Fruit fly (Drosophila melanogaster) whole organism, prepupa: ENCODE measurements around the gene ZnT35C.
A peak's percentile ranks its signal among the peaks of the same experiment; 100 is the strongest.

Source experiments
- Blimp-1 ChIP-seq: fragments of 200-800 bp; sonication (Bioruptor generic); optimal IDR thresholded peaks from 3 replicates; lab custom pipeline; 2017; ENCODE audit warnings: missing biosample characterization, missing genetic modification characterization, mild to moderate bottlenecking, moderate library complexity, missing genetic modification reagents
- CG10631 ChIP-seq: fragments of 200-800 bp; sonication (Bioruptor generic); optimal IDR thresholded peaks from 2 replicates; lab custom pipeline; 2016; ENCODE audit warnings: missing biosample characterization, missing genetic modification characterization
- CG10669 ChIP-seq: fragments of 200-800 bp; sonication (Bioruptor generic); optimal IDR thresholded peaks from 3 replicates; lab custom pipeline; 2018; ENCODE audit warnings: missing biosample characterization, mild to moderate bottlenecking, missing genetic modification characterization, moderate library complexity
- CG11294 ChIP-seq: fragments of 200-800 bp; sonication (Bioruptor generic); IDR thresholded peaks from 2 replicates; pipeline ENCODE4 v1.3.6; 2022; ENCODE audit warnings: missing biosample characterization, missing genetic modification characterization
- CG11902 ChIP-seq: fragments of 200-800 bp; sonication (Bioruptor generic); optimal IDR thresholded peaks from 3 replicates; lab custom pipeline; 2016; ENCODE audit warnings: missing biosample characterization, missing genetic modification characterization
- CG15336 ChIP-seq: fragments of 200-800 bp; sonication (Bioruptor generic); IDR thresholded peaks from 2 replicates; pipeline ENCODE4 v1.3.6; 2022; ENCODE audit warnings: missing biosample characterization, missing genetic modification characterization
- CG1621 ChIP-seq: fragments of 200-800 bp; sonication (Bioruptor generic); optimal IDR thresholded peaks from 3 replicates; lab custom pipeline; 2018; ENCODE audit warnings: missing biosample characterization, mild to moderate bottlenecking, missing genetic modification characterization
- CG32006 ChIP-seq: fragments of 200-800 bp; sonication (Bioruptor generic); optimal IDR thresholded peaks from 3 replicates; lab custom pipeline; 2017; ENCODE audit warnings: missing biosample characterization, mild to moderate bottlenecking, missing genetic modification characterization
- CG34406 ChIP-seq: fragments of 200-800 bp; sonication (Bioruptor generic); optimal IDR thresholded peaks from 3 replicates; lab custom pipeline; 2016; ENCODE audit warnings: missing biosample characterization, missing genetic modification characterization
- CG3919 ChIP-seq: fragments of 200-800 bp; sonication (Bioruptor generic); optimal IDR thresholded peaks from 3 replicates; lab custom pipeline; 2016; ENCODE audit warnings: missing biosample characterization, missing genetic modification characterization
- CG6276 ChIP-seq: fragments of 200-800 bp; sonication (Bioruptor generic); optimal IDR thresholded peaks from 2 replicates; lab custom pipeline; 2017; ENCODE audit warnings: missing biosample characterization, mild to moderate bottlenecking, missing genetic modification characterization
- CG6808 ChIP-seq: fragments of 200-800 bp; sonication (Bioruptor generic); optimal IDR thresholded peaks from 3 replicates; lab custom pipeline; 2017; ENCODE audit warnings: missing biosample characterization, missing genetic modification characterization, mild to moderate bottlenecking, moderate library complexity, missing genetic modification reagents
- CG7368 ChIP-seq: fragments of 200-800 bp; sonication (Bioruptor generic); optimal IDR thresholded peaks from 3 replicates; lab custom pipeline; 2016; ENCODE audit warnings: missing biosample characterization, missing genetic modification characterization
- CG8119 ChIP-seq: fragments of 200-800 bp; sonication (Bioruptor generic); IDR thresholded peaks from 3 replicates; pipeline ENCODE4 v1.3.6; 2022; ENCODE audit warnings: missing biosample characterization, missing genetic modification characterization
- CG8319 ChIP-seq: fragments of 200-800 bp; sonication (Bioruptor generic); optimal IDR thresholded peaks from 3 replicates; lab custom pipeline; 2016; ENCODE audit warnings: missing biosample characterization, missing genetic modification characterization
- CG8632 ChIP-seq: fragments of 200-800 bp; sonication (Bioruptor generic); optimal IDR thresholded peaks from 3 replicates; lab custom pipeline; 2016; ENCODE audit warnings: missing biosample characterization, missing genetic modification characterization
- CG9139 ChIP-seq: fragments of 200-800 bp; sonication (Bioruptor generic); optimal IDR thresholded peaks from 3 replicates; lab custom pipeline; 2017; ENCODE audit warnings: missing biosample characterization, mild to moderate bottlenecking, missing genetic modification characterization
- Eip78C ChIP-seq: fragments of 200-800 bp; sonication (Bioruptor generic); peaks from one replicate; lab custom pipeline; 2016; ENCODE audit warnings: missing biosample characterization, missing genetic modification characterization
- Eip93F ChIP-seq: fragments of 200-800 bp; sonication (Bioruptor generic); optimal IDR thresholded peaks from 2 replicates; lab custom pipeline; 2016; ENCODE audit warnings: missing biosample characterization, mild to moderate bottlenecking, missing genetic modification characterization
- Ets21C ChIP-seq: fragments of 200-800 bp; sonication (Bioruptor generic); optimal IDR thresholded peaks from 3 replicates; lab custom pipeline; 2016; ENCODE audit warnings: missing biosample characterization, missing genetic modification characterization
- Ets96B ChIP-seq: fragments of 200-800 bp; optimal IDR thresholded peaks from 2 replicates; lab custom pipeline; 2019; ENCODE audit warnings: missing biosample characterization, mild to moderate bottlenecking, missing genetic modification characterization, moderate library complexity
- Gug ChIP-seq: fragments of 200-800 bp; sonication (Bioruptor generic); IDR thresholded peaks from 2 replicates; pipeline ENCODE4 v1.3.6; 2022; ENCODE audit warnings: missing biosample characterization, missing genetic modification characterization
- Hr38 ChIP-seq: sonication (Bioruptor generic); optimal IDR thresholded peaks from 2 replicates; lab custom pipeline; 2016; ENCODE audit warnings: missing biosample characterization, missing genetic modification characterization
- Lpt ChIP-seq: fragments of 200-800 bp; sonication (Bioruptor generic); optimal IDR thresholded peaks from 3 replicates; lab custom pipeline; 2016; ENCODE audit warnings: missing biosample characterization, missing genetic modification characterization
- Met ChIP-seq: fragments of 200-800 bp; sonication (Bioruptor generic); optimal IDR thresholded peaks from 3 replicates; lab custom pipeline; 2016; ENCODE audit warnings: missing biosample characterization, missing genetic modification characterization
- OdsH ChIP-seq: fragments of 200-800 bp; sonication (Bioruptor generic); optimal IDR thresholded peaks from 3 replicates; lab custom pipeline; 2016; ENCODE audit warnings: missing biosample characterization, missing genetic modification characterization
- Smox ChIP-seq: fragments of 200-800 bp; sonication (Bioruptor generic); optimal IDR thresholded peaks from 3 replicates; lab custom pipeline; 2016; ENCODE audit warnings: missing biosample characterization, missing genetic modification characterization
- Sox102F ChIP-seq: fragments of 200-800 bp; sonication (Bioruptor generic); optimal IDR thresholded peaks from 2 replicates; lab custom pipeline; 2016; ENCODE audit warnings: missing biosample characterization, mild to moderate bottlenecking, missing genetic modification characterization
- Sox15 ChIP-seq: fragments of 200-800 bp; sonication (Bioruptor generic); optimal IDR thresholded peaks from 3 replicates; lab custom pipeline; 2016; ENCODE audit warnings: missing biosample characterization, missing genetic modification characterization
- achi ChIP-seq: fragments of 200-800 bp; sonication (Bioruptor generic); optimal IDR thresholded peaks from 3 replicates; lab custom pipeline; 2016; ENCODE audit warnings: missing biosample characterization, missing genetic modification characterization
- acj6 ChIP-seq: fragments of 200-800 bp; sonication (Bioruptor generic); optimal IDR thresholded peaks from 3 replicates; lab custom pipeline; 2016; ENCODE audit warnings: missing biosample characterization, missing genetic modification characterization
- cyc ChIP-seq: fragments of 200-800 bp; sonication (Bioruptor generic); optimal IDR thresholded peaks from 3 replicates; lab custom pipeline; 2016; ENCODE audit warnings: missing biosample characterization, missing genetic modification characterization
- dac ChIP-seq: fragments of 200-800 bp; sonication (Bioruptor generic); optimal IDR thresholded peaks from 2 replicates; lab custom pipeline; 2017; ENCODE audit warnings: missing biosample characterization, mild to moderate bottlenecking, missing genetic modification characterization
- eg ChIP-seq: fragments of 200-800 bp; sonication (Bioruptor generic); IDR thresholded peaks from 3 replicates; pipeline ENCODE4 v1.3.6; 2022; ENCODE audit warnings: missing biosample characterization, missing genetic modification characterization
- esn ChIP-seq: fragments of 200-800 bp; sonication (Bioruptor generic); optimal IDR thresholded peaks from 2 replicates; lab custom pipeline; 2016; ENCODE audit warnings: missing biosample characterization, mild to moderate bottlenecking, missing genetic modification characterization, moderate library complexity
- fd59A ChIP-seq: fragments of 200-800 bp; sonication (Bioruptor generic); optimal IDR thresholded peaks from 2 replicates; lab custom pipeline; 2017; ENCODE audit warnings: missing biosample characterization, mild to moderate bottlenecking, missing genetic modification characterization, missing genetic modification reagents
- fd85E ChIP-seq: fragments of 200-800 bp; sonication (Bioruptor generic); optimal IDR thresholded peaks from 3 replicates; lab custom pipeline; 2016; ENCODE audit warnings: missing biosample characterization, missing genetic modification characterization
- fkh ChIP-seq: fragments of 200-800 bp; sonication (Bioruptor generic); optimal IDR thresholded peaks from 3 replicates; lab custom pipeline; 2017; ENCODE audit warnings: missing biosample characterization, mild to moderate bottlenecking, missing genetic modification characterization, moderate library complexity
- net ChIP-seq: fragments of 200-800 bp; sonication (Bioruptor generic); optimal IDR thresholded peaks from 3 replicates; lab custom pipeline; 2016; ENCODE audit warnings: missing biosample characterization, missing genetic modification characterization
- salr ChIP-seq, 2 experiments: fragments of 200-800 bp; sonication (Bioruptor generic); optimal IDR thresholded peaks; 3 replicates each; lab custom pipeline; 2016 to 2018; ENCODE audit warnings: missing biosample characterization in 2 of 2, missing genetic modification characterization in 2 of 2, mild to moderate bottlenecking in 1 of 2
- spab ChIP-seq: fragments of 200-800 bp; sonication (Bioruptor generic); optimal IDR thresholded peaks from 2 replicates; lab custom pipeline; 2017; ENCODE audit warnings: missing biosample characterization, mild to moderate bottlenecking, missing genetic modification characterization, missing genetic modification reagents
- ss ChIP-seq, 2 experiments: fragments of 200-800 bp; sonication (Bioruptor generic); optimal IDR thresholded peaks; 2 replicates in 1 of 2; 3 replicates in 1 of 2; lab custom pipeline; 2017 to 2018; ENCODE audit warnings: mild to moderate bottlenecking in 2 of 2, missing biosample characterization in 2 of 2, missing genetic modification characterization in 2 of 2, moderate library complexity in 1 of 2
- svp ChIP-seq: fragments of 200-800 bp; sonication (Bioruptor generic); peaks from one replicate; lab custom pipeline; 2016; ENCODE audit warnings: missing biosample characterization, missing genetic modification characterization
- vri ChIP-seq: fragments of 200-800 bp; sonication (Bioruptor generic); optimal IDR thresholded peaks from 3 replicates; lab custom pipeline; 2016; ENCODE audit warnings: missing biosample characterization, mild to moderate bottlenecking, missing genetic modification characterization

Gene ZnT35C

DNA sequence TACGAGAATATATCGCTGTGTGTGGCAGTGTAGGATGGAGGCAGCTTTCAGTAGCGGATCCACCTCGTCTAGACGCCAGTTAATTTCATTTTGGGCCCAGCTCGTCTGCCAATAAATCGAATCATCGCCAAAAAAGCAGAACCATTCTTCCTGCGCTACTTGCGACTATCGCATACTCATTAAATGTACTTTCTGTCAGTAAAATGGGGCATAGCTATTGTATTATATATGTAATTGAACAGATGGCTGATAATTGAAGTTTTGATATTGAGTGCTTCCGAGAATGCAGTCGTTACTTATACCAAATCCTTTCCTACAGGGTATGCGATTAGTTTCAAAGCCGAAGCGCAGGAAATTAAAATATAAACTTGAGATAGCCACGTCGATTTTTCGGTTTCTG is 2.8 kb downstream of the ZnT35C start:
- TF ChIP-seq CG10669 (GFP tag; lab: Kevin White, UChicago) (no peak), eg (GFP tag; lab: Robert Waterston, UW) (no peak), CG10631 (GFP tag; lab: Kevin White, UChicago) (no peak), Eip78C (GFP tag; lab: Kevin White, UChicago) (no peak), CG6276 (no peak), CG32006 (GFP tag; lab: Kevin White, UChicago) (no peak), Met (GFP tag; lab: Kevin White, UChicago) (no peak), fkh (no peak), esn (GFP tag; lab: Kevin White, UChicago) (no peak), achi (GFP tag; lab: Kevin White, UChicago) (no peak), CG8119 (GFP tag; lab: Robert Waterston, UW) (no peak), CG8319 (GFP tag; lab: Kevin White, UChicago) (no peak), fd85E (no peak), CG9139 (GFP tag; lab: Kevin White, UChicago) (no peak)

DNA sequence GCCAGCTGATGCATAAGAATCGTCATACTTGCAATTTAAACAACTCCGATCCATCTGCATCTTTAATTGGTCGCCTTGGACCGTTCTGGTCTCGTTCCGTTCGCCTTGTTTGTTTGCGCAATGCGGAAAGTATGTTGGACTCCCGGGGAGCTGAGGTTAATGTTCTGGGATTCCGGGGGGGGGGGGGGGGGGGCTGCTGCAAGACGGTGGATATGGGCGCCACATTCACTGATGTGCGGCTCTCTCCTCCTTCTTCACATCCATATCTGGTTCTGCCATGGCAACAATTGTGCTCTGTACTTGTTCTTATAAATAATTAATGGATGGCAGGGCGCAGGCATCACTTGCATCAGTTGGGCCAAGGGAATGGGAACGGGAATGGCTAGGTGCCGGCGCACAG is 4.1 kb downstream of the ZnT35C start:
- TF ChIP-seq achi (GFP tag; lab: Kevin White, UChicago) (no peak), CG6808 (GFP tag; lab: Kevin White, UChicago) (peak; percentile 26)
- TF ChIP-seq, all 60 proteins: peak for 1

DNA sequence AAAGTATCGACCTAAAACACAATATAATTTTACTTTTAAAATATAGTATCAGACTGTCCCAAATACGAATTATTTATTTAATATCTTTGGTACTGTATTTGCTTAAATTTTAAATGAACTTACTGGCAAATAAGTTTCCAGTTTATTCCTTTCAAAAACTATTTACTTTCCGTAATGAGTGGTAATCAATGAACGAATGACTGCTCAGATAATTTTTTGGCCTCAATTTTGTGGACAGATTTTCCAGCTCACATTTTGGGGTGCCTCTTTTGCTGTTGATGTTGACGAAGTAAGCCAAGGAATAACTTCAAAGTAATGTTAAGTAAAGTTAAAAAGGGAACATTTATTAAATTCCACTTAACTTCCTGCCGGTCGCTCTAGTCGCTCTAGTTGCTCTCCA is 32.6 kb downstream of the ZnT35C start, which contains the start of gene CG43230:
Gene CG43230 (plus strand): TSS at position 301 of the 400 bp plus-strand sequence.
- TF ChIP-seq Smox (GFP tag; lab: Kevin White, UChicago) (no peak), CG1621 (tag; lab: Kevin White, UChicago) (no peak), Lpt (GFP tag; lab: Kevin White, UChicago) (no peak), Ets96B (tag; lab: Kevin White, UChicago) (no peak), Eip93F (no peak)
- TF ChIP-seq, all 60 proteins: peak for 0

DNA sequence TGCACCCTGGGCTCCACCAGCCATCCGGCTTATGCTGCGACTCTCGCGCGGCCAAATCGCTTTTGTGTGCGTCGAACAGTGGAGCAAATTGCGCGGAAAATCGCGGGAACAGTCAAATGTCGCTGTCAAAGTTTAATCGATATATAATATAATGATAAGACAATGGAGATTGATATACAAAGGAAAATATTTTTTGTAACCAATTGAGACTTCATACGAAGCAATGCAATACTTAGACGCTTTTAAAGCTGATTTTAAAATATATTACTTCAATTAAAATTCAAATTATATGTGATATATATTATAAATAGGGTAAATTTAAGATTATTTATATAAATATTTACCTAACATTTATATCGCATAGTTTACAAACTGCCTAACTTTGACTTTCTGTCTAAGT is 36.0 kb downstream of the ZnT35C start:
- TF ChIP-seq Gug (GFP tag; lab: Robert Waterston, UW) (no peak), spab (GFP tag; lab: Kevin White, UChicago) (peak; percentile 1), fd85E (no peak), ss (GFP tag; optimal IDR thresholded peaks at IDR 0.05; lab: Kevin White, UChicago) (peak in 1 of 2 experiments; percentile 19), Ets96B (tag; lab: Kevin White, UChicago) (peak; percentile 10), CG34406 (peak; percentile 15), CG11902 (GFP tag; lab: Kevin White, UChicago) (no peak), CG15336 (GFP tag; lab: Robert Waterston, UW) (no peak), dac (no peak), OdsH (no peak), cyc (GFP tag; lab: Kevin White, UChicago) (no peak), CG3919 (no peak), esn (GFP tag; lab: Kevin White, UChicago) (no peak), fd59A (GFP tag; lab: Kevin White, UChicago) (no peak), CG7368 (GFP tag; lab: Kevin White, UChicago) (no peak), eg (GFP tag; lab: Robert Waterston, UW) (no peak), Ets21C (GFP tag; lab: Kevin White, UChicago) (no peak), fkh (no peak), vri (GFP tag; lab: Kevin White, UChicago) (no peak), Hr38 (GFP tag; lab: Kevin White, UChicago) (no peak), CG8632 (GFP tag; lab: Kevin White, UChicago) (no peak), Eip78C (GFP tag; lab: Kevin White, UChicago) (peak; percentile 64), achi (GFP tag; lab: Kevin White, UChicago) (peak; percentile 11), CG9139 (GFP tag; lab: Kevin White, UChicago) (no peak), CG6808 (GFP tag; lab: Kevin White, UChicago) (peak; percentile 35), Sox102F (GFP tag; lab: Kevin White, UChicago) (no peak), salr (GFP tag; optimal IDR thresholded peaks at IDR 0.05; lab: Kevin White, UChicago) (no peak), CG6276 (no peak), Lpt (GFP tag; lab: Kevin White, UChicago) (no peak), svp (GFP tag; lab: Kevin White, UChicago) (peak; percentile 58), Blimp-1 (GFP tag; lab: Kevin White, UChicago) (no peak), CG10631 (GFP tag; lab: Kevin White, UChicago) (peak; percentile 31), Sox15 (GFP tag; lab: Kevin White, UChicago) (no peak), net (no peak), acj6 (GFP tag; lab: Kevin White, UChicago) (peak; percentile 1), Met (GFP tag; lab: Kevin White, UChicago) (peak; percentile 1), CG11294 (no peak), CG1621 (tag; lab: Kevin White, UChicago) (no peak)
